Fruit fly (Drosophila melanogaster) whole organism, prepupa: ENCODE data around the gene br.

Source experiments
- Blimp-1 ChIP-seq: fragments of 200-800 bp; sonication (Bioruptor generic); optimal IDR thresholded peaks from 3 replicates; lab custom pipeline; 2017; ENCODE audit warnings: missing biosample characterization, missing genetic modification characterization, mild to moderate bottlenecking, moderate library complexity, missing genetic modification reagents
- CG10631 ChIP-seq: fragments of 200-800 bp; sonication (Bioruptor generic); optimal IDR thresholded peaks from 2 replicates; lab custom pipeline; 2016; ENCODE audit warnings: missing biosample characterization, missing genetic modification characterization
- CG11762 ChIP-seq: fragments of 200-800 bp; sonication (Bioruptor generic); optimal IDR thresholded peaks from 3 replicates; lab custom pipeline; 2016; ENCODE audit warnings: missing biosample characterization, missing genetic modification characterization; ENCODE audit not compliant: insufficient read depth
- CG11902 ChIP-seq: fragments of 200-800 bp; sonication (Bioruptor generic); optimal IDR thresholded peaks from 3 replicates; lab custom pipeline; 2016; ENCODE audit warnings: missing biosample characterization, missing genetic modification characterization
- CG15336 ChIP-seq: fragments of 200-800 bp; sonication (Bioruptor generic); IDR thresholded peaks from 2 replicates; pipeline ENCODE4 v1.3.6; 2022; ENCODE audit warnings: missing biosample characterization, missing genetic modification characterization
- CG1621 ChIP-seq: fragments of 200-800 bp; sonication (Bioruptor generic); optimal IDR thresholded peaks from 3 replicates; lab custom pipeline; 2018; ENCODE audit warnings: missing biosample characterization, mild to moderate bottlenecking, missing genetic modification characterization
- CG31627 ChIP-seq: fragments of 200-800 bp; sonication (Bioruptor generic); optimal IDR thresholded peaks from 3 replicates; lab custom pipeline; 2016; ENCODE audit warnings: missing biosample characterization, missing genetic modification characterization
- CG32006 ChIP-seq: fragments of 200-800 bp; sonication (Bioruptor generic); optimal IDR thresholded peaks from 3 replicates; lab custom pipeline; 2017; ENCODE audit warnings: missing biosample characterization, mild to moderate bottlenecking, missing genetic modification characterization
- CG3919 ChIP-seq: fragments of 200-800 bp; sonication (Bioruptor generic); optimal IDR thresholded peaks from 3 replicates; lab custom pipeline; 2016; ENCODE audit warnings: missing biosample characterization, missing genetic modification characterization
- CG6163 ChIP-seq: fragments of 200-800 bp; sonication (Bioruptor generic); IDR thresholded peaks from 3 replicates; pipeline ENCODE4 v1.3.6; 2022; ENCODE audit warnings: missing biosample characterization, missing genetic modification characterization
- CG6792 ChIP-seq: fragments of 200-800 bp; sonication (Bioruptor generic); optimal IDR thresholded peaks from 3 replicates; lab custom pipeline; 2016; ENCODE audit warnings: missing biosample characterization, missing genetic modification characterization
- CG6854 ChIP-seq: fragments of 200-800 bp; sonication (Bioruptor generic); optimal IDR thresholded peaks from 2 replicates; lab custom pipeline; 2017; ENCODE audit warnings: missing biosample characterization, mild to moderate bottlenecking, missing genetic modification characterization
- CG7368 ChIP-seq: fragments of 200-800 bp; sonication (Bioruptor generic); optimal IDR thresholded peaks from 3 replicates; lab custom pipeline; 2016; ENCODE audit warnings: missing biosample characterization, missing genetic modification characterization
- CG8319 ChIP-seq: fragments of 200-800 bp; sonication (Bioruptor generic); optimal IDR thresholded peaks from 3 replicates; lab custom pipeline; 2016; ENCODE audit warnings: missing biosample characterization, missing genetic modification characterization
- CG8632 ChIP-seq: fragments of 200-800 bp; sonication (Bioruptor generic); optimal IDR thresholded peaks from 3 replicates; lab custom pipeline; 2016; ENCODE audit warnings: missing biosample characterization, missing genetic modification characterization
- CG9139 ChIP-seq: fragments of 200-800 bp; sonication (Bioruptor generic); optimal IDR thresholded peaks from 3 replicates; lab custom pipeline; 2017; ENCODE audit warnings: missing biosample characterization, mild to moderate bottlenecking, missing genetic modification characterization
- Eip75B ChIP-seq: fragments of 200-800 bp; sonication (Bioruptor generic); optimal IDR thresholded peaks from 3 replicates; lab custom pipeline; 2016; ENCODE audit warnings: missing biosample characterization, missing genetic modification characterization
- Eip78C ChIP-seq: fragments of 200-800 bp; sonication (Bioruptor generic); peaks from one replicate; lab custom pipeline; 2016; ENCODE audit warnings: missing biosample characterization, missing genetic modification characterization
- Ets21C ChIP-seq: fragments of 200-800 bp; sonication (Bioruptor generic); optimal IDR thresholded peaks from 3 replicates; lab custom pipeline; 2016; ENCODE audit warnings: missing biosample characterization, missing genetic modification characterization
- Ets96B ChIP-seq: fragments of 200-800 bp; optimal IDR thresholded peaks from 2 replicates; lab custom pipeline; 2019; ENCODE audit warnings: missing biosample characterization, mild to moderate bottlenecking, missing genetic modification characterization, moderate library complexity
- Hr38 ChIP-seq: sonication (Bioruptor generic); optimal IDR thresholded peaks from 2 replicates; lab custom pipeline; 2016; ENCODE audit warnings: missing biosample characterization, missing genetic modification characterization
- Hr39 ChIP-seq: fragments of 200-800 bp; sonication (Bioruptor generic); optimal IDR thresholded peaks from 2 replicates; lab custom pipeline; 2016; ENCODE audit warnings: missing biosample characterization, missing genetic modification characterization
- OdsH ChIP-seq: fragments of 200-800 bp; sonication (Bioruptor generic); optimal IDR thresholded peaks from 3 replicates; lab custom pipeline; 2016; ENCODE audit warnings: missing biosample characterization, missing genetic modification characterization
- Sox102F ChIP-seq: fragments of 200-800 bp; sonication (Bioruptor generic); optimal IDR thresholded peaks from 2 replicates; lab custom pipeline; 2016; ENCODE audit warnings: missing biosample characterization, mild to moderate bottlenecking, missing genetic modification characterization
- Sox15 ChIP-seq: fragments of 200-800 bp; sonication (Bioruptor generic); optimal IDR thresholded peaks from 3 replicates; lab custom pipeline; 2016; ENCODE audit warnings: missing biosample characterization, missing genetic modification characterization
- achi ChIP-seq: fragments of 200-800 bp; sonication (Bioruptor generic); optimal IDR thresholded peaks from 3 replicates; lab custom pipeline; 2016; ENCODE audit warnings: missing biosample characterization, missing genetic modification characterization
- acj6 ChIP-seq: fragments of 200-800 bp; sonication (Bioruptor generic); optimal IDR thresholded peaks from 3 replicates; lab custom pipeline; 2016; ENCODE audit warnings: missing biosample characterization, missing genetic modification characterization
- cyc ChIP-seq: fragments of 200-800 bp; sonication (Bioruptor generic); optimal IDR thresholded peaks from 3 replicates; lab custom pipeline; 2016; ENCODE audit warnings: missing biosample characterization, missing genetic modification characterization
- dac ChIP-seq: fragments of 200-800 bp; sonication (Bioruptor generic); optimal IDR thresholded peaks from 2 replicates; lab custom pipeline; 2017; ENCODE audit warnings: missing biosample characterization, mild to moderate bottlenecking, missing genetic modification characterization
- dsx ChIP-seq: fragments of 200-800 bp; optimal IDR thresholded peaks from 3 replicates; lab custom pipeline; 2019; ENCODE audit warnings: missing biosample characterization, mild to moderate bottlenecking, missing genetic modification characterization, moderate library complexity; ENCODE audit not compliant: poor library complexity, severe bottlenecking
- eg ChIP-seq: fragments of 200-800 bp; sonication (Bioruptor generic); IDR thresholded peaks from 3 replicates; pipeline ENCODE4 v1.3.6; 2022; ENCODE audit warnings: missing biosample characterization, missing genetic modification characterization
- esn ChIP-seq: fragments of 200-800 bp; sonication (Bioruptor generic); optimal IDR thresholded peaks from 2 replicates; lab custom pipeline; 2016; ENCODE audit warnings: missing biosample characterization, mild to moderate bottlenecking, missing genetic modification characterization, moderate library complexity
- fd59A ChIP-seq: fragments of 200-800 bp; sonication (Bioruptor generic); optimal IDR thresholded peaks from 2 replicates; lab custom pipeline; 2017; ENCODE audit warnings: missing biosample characterization, mild to moderate bottlenecking, missing genetic modification characterization, missing genetic modification reagents
- lz ChIP-seq: fragments of 200-800 bp; sonication (Bioruptor generic); optimal IDR thresholded peaks from 3 replicates; lab custom pipeline; 2016; ENCODE audit warnings: missing biosample characterization, missing genetic modification characterization
- net ChIP-seq: fragments of 200-800 bp; sonication (Bioruptor generic); optimal IDR thresholded peaks from 3 replicates; lab custom pipeline; 2016; ENCODE audit warnings: missing biosample characterization, missing genetic modification characterization
- pdm3 ChIP-seq: fragments of 200-800 bp; sonication (Bioruptor generic); optimal IDR thresholded peaks from 3 replicates; lab custom pipeline; 2016; ENCODE audit warnings: missing biosample characterization, missing genetic modification characterization
- salr ChIP-seq, 2 experiments: fragments of 200-800 bp; sonication (Bioruptor generic); optimal IDR thresholded peaks; 3 replicates each; lab custom pipeline; 2016 to 2018; ENCODE audit warnings: missing biosample characterization in 2 of 2, missing genetic modification characterization in 2 of 2, mild to moderate bottlenecking in 1 of 2
- spab ChIP-seq: fragments of 200-800 bp; sonication (Bioruptor generic); optimal IDR thresholded peaks from 2 replicates; lab custom pipeline; 2017; ENCODE audit warnings: missing biosample characterization, mild to moderate bottlenecking, missing genetic modification characterization, missing genetic modification reagents
- svp ChIP-seq: fragments of 200-800 bp; sonication (Bioruptor generic); peaks from one replicate; lab custom pipeline; 2016; ENCODE audit warnings: missing biosample characterization, missing genetic modification characterization

The br gene

dm6 chrX:1574832-1575231 lies at the start of gene br:
Gene br, plus strand, starts transcription at chrX:1575132.
- no peak for TF ChIP-seq CG9139 (GFP tag; lab: Kevin White, UChicago)
- no peak for TF ChIP-seq CG7368 (GFP tag; lab: Kevin White, UChicago)
- TF ChIP-seq Sox102F = no peak
- TF ChIP-seq pdm3 (GFP tag; lab: Kevin White, UChicago) = no peak
- no peak for TF ChIP-seq CG11762 (GFP tag; lab: Kevin White, UChicago)
- TF ChIP-seq CG32006 = no peak

- TF ChIP-seq salr (GFP tag; optimal IDR thresholded peaks at IDR 0.05; lab: Kevin White, UChicago) (no peak), acj6 (GFP tag; lab: Kevin White, UChicago) (no peak), CG7368 (GFP tag; lab: Kevin White, UChicago) (no peak), CG11902 (GFP tag; lab: Kevin White, UChicago) (no peak), CG3919 (GFP tag; lab: Kevin White, UChicago) (no peak), Ets21C (GFP tag; lab: Kevin White, UChicago) (no peak), spab (no peak), CG10631 (no peak), cyc (GFP tag; lab: Kevin White, UChicago) (no peak), dac (GFP tag; lab: Kevin White, UChicago) (no peak), Eip78C (GFP tag; lab: Kevin White, UChicago) (no peak), CG1621 (tag; lab: Kevin White, UChicago) (no peak), lz (GFP tag; lab: Kevin White, UChicago) (no peak), fd59A (GFP tag; lab: Kevin White, UChicago) (no peak), esn (GFP tag; lab: Kevin White, UChicago) (no peak), pdm3 (GFP tag; lab: Kevin White, UChicago) (no peak), CG6792 (GFP tag; lab: Kevin White, UChicago) (no peak), CG8632 (GFP tag; lab: Kevin White, UChicago) (no peak), Hr38 (no peak)
Observed at dm6 chrX:1535234-1535925, 39.6 kb upstream of the br start.

dm6 chrX:1538638-1539037 lies 36.3 kb upstream of the br start:
- TF ChIP-seq Sox15 (no peak), CG31627 (GFP tag; lab: Kevin White, UChicago) (no peak), CG11762 (GFP tag; lab: Kevin White, UChicago) (no peak), dsx (GFP tag; lab: Kevin White, UChicago) (no peak), eg (GFP tag; lab: Robert Waterston, UW) (no peak), net (GFP tag; lab: Kevin White, UChicago) (no peak), Eip75B (GFP tag; lab: Kevin White, UChicago) (no peak), achi (GFP tag; lab: Kevin White, UChicago) (no peak), CG6163 (GFP tag; lab: Robert Waterston, UW) (no peak), OdsH (GFP tag; lab: Kevin White, UChicago) (no peak)
- TF ChIP-seq, all 60 proteins: peak for 0

dm6 chrX:1560042-1561019 lies 14.6 kb upstream of the br start:
- TF ChIP-seq CG9139 (GFP tag; lab: Kevin White, UChicago) = no peak
- TF ChIP-seq fd59A (GFP tag; lab: Kevin White, UChicago) = no peak
- TF ChIP-seq CG31627 (GFP tag; lab: Kevin White, UChicago) = no peak
- no peak for TF ChIP-seq Hr39 (GFP tag; lab: Kevin White, UChicago)
- peak; percentile 83 for TF ChIP-seq CG8319 (GFP tag; lab: Kevin White, UChicago)
- no peak for TF ChIP-seq Sox102F
- TF ChIP-seq CG1621 (tag; lab: Kevin White, UChicago) = peak; percentile 51
- peak; percentile 90 for TF ChIP-seq Blimp-1 (GFP tag; lab: Kevin White, UChicago)
- peak; percentile 25 for TF ChIP-seq Eip78C (GFP tag; lab: Kevin White, UChicago)
- no peak for TF ChIP-seq Eip75B (GFP tag; lab: Kevin White, UChicago)
- TF ChIP-seq Sox15 = no peak
- peak; percentile 24 for TF ChIP-seq CG6854 (GFP tag; lab: Kevin White, UChicago)
- peak; percentile 82 for TF ChIP-seq svp
- no peak for TF ChIP-seq CG15336
- no peak for TF ChIP-seq Ets96B (tag; lab: Kevin White, UChicago)
- TF ChIP-seq CG11902 (GFP tag; lab: Kevin White, UChicago) = no peak
- no peak for TF ChIP-seq CG8632 (GFP tag; lab: Kevin White, UChicago)
